Worm (Caenorhabditis elegans): ENCODE data around the gene scl-15.

The scl-15 gene

DNA sequence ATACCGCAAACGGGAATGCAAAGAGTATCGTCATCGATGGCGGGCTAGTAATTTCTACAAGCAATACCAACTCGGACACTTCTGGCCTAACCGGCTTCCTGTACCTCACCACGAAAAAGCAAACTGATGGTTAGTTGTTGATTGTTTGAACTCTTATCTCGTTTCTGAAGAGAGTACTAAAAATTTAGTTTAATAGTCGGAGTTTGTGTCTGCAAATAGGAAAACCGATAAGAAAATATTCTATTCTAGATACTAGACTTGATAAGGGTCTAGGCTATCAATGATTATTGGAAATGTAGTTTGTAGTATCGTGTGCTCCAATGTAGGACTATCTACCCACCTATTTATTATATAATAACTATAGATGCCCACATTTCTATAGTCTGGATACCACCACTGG lies 34.4 kb upstream of the scl-15 start:
- TF ChIP-seq fkh-2 (tag; optimal IDR thresholded peaks at IDR 0.05) (no peak), pha-4 (tag; optimal IDR thresholded peaks at IDR 0.05) (no peak), elt-3 (tag; optimal IDR thresholded peaks at IDR 0.05) (no peak), daf-12 (tag; optimal IDR thresholded peaks at IDR 0.05) (no peak), elt-2 (tag; optimal IDR thresholded peaks at IDR 0.05) (peak; percentile 91), ceh-28 (tag; optimal IDR thresholded peaks at IDR 0.05) (no peak)

DNA sequence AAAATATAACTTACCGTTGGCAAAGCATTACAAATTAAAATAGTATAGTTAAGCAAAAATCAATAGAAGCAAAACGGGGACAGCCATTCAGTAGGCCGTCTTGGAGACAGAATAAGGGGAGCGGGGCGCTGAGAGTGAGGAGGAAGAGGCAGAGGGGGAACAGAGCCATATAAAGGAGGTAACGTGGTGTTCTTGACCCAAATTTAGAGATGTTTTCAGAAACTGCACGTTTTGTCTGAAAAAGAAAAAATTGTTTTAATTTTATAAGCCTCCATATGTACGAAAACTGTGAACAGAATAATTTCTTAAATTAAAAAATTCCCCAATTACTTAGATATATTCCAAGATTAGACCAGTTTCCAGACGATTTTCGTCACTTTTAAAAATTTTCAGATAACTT lies 29.0 kb upstream of the scl-15 start, which contains the start of gene F39E9.6:
Gene F39E9.6 (minus strand): TSS at position 101 of the 400 bp plus-strand sequence.
- TF ChIP-seq unc-62 (GFP tag; optimal IDR thresholded peaks at IDR 0.05) = no peak
- no peak for TF ChIP-seq lin-39 (tag; optimal IDR thresholded peaks at IDR 0.05)
- TF ChIP-seq mml-1 (tag; optimal IDR thresholded peaks at IDR 0.05) = no peak
- no peak for TF ChIP-seq nfya-1 (tag; optimal IDR thresholded peaks at IDR 0.05; ENCODE audit: insufficient read depth)
- TF ChIP-seq ceh-9 (tag; optimal IDR thresholded peaks at IDR 0.05) = no peak
- TF ChIP-seq snpc-4 (tag; optimal IDR thresholded peaks at IDR 0.05) = no peak
- no peak for TF ChIP-seq sea-2 (GFP tag; optimal IDR thresholded peaks at IDR 0.05)
- no peak for TF ChIP-seq nhr-67 (tag; optimal IDR thresholded peaks at IDR 0.05)
- no peak for TF ChIP-seq fkh-10 (GFP tag; optimal IDR thresholded peaks at IDR 0.05)
- TF ChIP-seq pqm-1 (tag; optimal IDR thresholded peaks at IDR 0.05) = no peak
- TF ChIP-seq ztf-4 (tag; optimal IDR thresholded peaks at IDR 0.05) = no peak
- TF ChIP-seq egl-5 (tag; optimal IDR thresholded peaks at IDR 0.05) = no peak
- TF ChIP-seq lin-15B (tag; optimal IDR thresholded peaks at IDR 0.05) = no peak
- no peak for TF ChIP-seq elt-1 (tag; optimal IDR thresholded peaks at IDR 0.05)

DNA sequence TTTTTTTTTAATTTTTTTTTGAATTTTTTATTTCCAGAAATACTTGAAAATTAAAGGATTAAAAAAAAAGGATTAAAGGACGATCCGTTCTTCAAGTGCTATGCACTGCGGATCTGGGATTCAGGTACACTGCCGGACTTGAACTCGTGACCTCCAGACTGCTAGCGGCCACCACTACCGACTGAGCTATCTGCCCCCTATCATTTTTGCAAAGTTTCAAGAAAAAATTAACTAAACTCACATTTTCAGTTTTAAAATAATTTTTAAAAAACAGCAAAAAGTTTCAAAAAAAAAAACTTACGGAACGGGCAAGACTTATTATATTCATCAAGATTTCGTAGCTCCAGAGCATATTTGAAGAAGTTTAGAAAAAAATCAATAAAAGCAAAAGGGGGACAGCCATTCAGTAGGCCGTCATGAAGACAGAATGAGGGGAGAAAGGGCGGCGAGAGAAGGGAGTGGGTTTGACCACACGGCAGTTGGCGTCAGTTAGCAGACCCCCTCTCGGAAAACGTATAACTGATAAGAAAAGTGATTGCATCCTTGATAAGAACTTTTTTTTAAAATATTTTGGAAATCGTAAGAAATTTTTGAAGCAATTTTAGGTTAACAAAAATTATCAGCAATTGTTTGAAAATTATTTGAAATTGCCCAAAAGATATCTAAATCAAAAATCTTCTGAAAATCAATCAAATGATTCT lies 26.6 kb upstream of the scl-15 start:
- TF ChIP-seq ZK546.5 (tag; optimal IDR thresholded peaks at IDR 0.05) (no peak), elt-2 (tag; optimal IDR thresholded peaks at IDR 0.05) (peak; percentile 46)

DNA sequence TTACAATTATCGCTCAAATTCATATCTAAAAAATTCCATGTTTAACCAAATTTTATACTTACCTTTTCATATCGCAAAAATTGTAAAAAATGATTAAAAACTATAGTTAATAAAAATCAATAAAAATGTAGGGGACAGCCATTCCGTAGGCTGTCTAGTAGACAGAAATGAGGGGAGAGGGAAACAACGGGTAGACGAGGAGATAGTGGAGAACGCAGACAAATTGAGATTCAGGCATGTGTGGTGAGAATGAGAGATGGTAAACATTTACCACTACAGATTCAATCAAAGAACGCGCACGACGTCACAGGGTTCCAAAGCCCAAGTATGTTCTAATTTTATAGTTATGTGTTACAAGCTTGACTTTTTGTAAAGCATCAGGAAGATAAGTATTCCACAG lies 19.1 kb upstream of the scl-15 start:
- TF ChIP-seq zag-1 (tag; optimal IDR thresholded peaks at IDR 0.05) (no peak), daf-12 (tag; optimal IDR thresholded peaks at IDR 0.05) (no peak), ceh-9 (tag; optimal IDR thresholded peaks at IDR 0.05) (no peak), skn-1 (tag; optimal IDR thresholded peaks at IDR 0.05) (no peak), pha-4 (tag; optimal IDR thresholded peaks at IDR 0.05) (peak; percentile 45), ceh-16 (tag; optimal IDR thresholded peaks at IDR 0.05) (no peak), nhr-28 (tag; optimal IDR thresholded peaks at IDR 0.05) (no peak), nhr-77 (tag; optimal IDR thresholded peaks at IDR 0.05) (no peak), tbx-2 (tag; optimal IDR thresholded peaks at IDR 0.05) (no peak), ceh-28 (tag; optimal IDR thresholded peaks at IDR 0.05) (peak; percentile 37), pqm-1 (tag; optimal IDR thresholded peaks at IDR 0.05) (no peak), elt-2 (tag; optimal IDR thresholded peaks at IDR 0.05) (peak; percentile 30), nhr-67 (tag; optimal IDR thresholded peaks at IDR 0.05) (no peak)

DNA sequence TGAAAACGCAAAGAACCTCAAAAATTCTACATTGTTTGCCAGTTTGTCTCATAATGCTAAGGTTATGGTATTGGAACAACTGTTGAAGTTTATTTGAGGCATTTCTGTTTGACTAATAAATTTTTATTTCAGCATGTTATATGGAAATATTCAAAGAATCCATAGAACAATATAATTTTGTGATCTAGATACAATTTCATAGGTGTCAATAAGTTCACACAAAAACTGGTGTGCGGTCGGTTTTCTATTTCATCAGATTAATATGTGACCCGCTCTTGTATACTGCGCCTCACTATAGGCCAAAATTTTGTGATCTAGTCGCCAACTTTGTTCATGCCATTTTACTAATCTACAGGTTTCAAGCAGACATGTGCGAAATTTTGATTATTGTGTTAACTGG lies 15.0 kb upstream of the scl-15 start, which contains the start of gene btb-22:
Gene btb-22 (plus strand): TSS at position 301 of the 400 bp plus-strand sequence.
- TF ChIP-seq sea-2 (GFP tag; optimal IDR thresholded peaks at IDR 0.05) = no peak
- TF ChIP-seq elt-1 (tag; optimal IDR thresholded peaks at IDR 0.05) = no peak
- TF ChIP-seq nhr-76 (tag; optimal IDR thresholded peaks at IDR 0.05) = no peak
- no peak for TF ChIP-seq mml-1 (tag; optimal IDR thresholded peaks at IDR 0.05)
- TF ChIP-seq fkh-10 (GFP tag; optimal IDR thresholded peaks at IDR 0.05) = no peak
- no peak for TF ChIP-seq ceh-28 (tag; optimal IDR thresholded peaks at IDR 0.05)
- TF ChIP-seq jun-1 (tag; optimal IDR thresholded peaks at IDR 0.05) = no peak
- TF ChIP-seq daf-12 (tag; optimal IDR thresholded peaks at IDR 0.05) = no peak
- no peak for TF ChIP-seq lsy-12 (tag; optimal IDR thresholded peaks at IDR 0.05)
- TF ChIP-seq aly-2 (tag; optimal IDR thresholded peaks at IDR 0.05) = no peak

DNA sequence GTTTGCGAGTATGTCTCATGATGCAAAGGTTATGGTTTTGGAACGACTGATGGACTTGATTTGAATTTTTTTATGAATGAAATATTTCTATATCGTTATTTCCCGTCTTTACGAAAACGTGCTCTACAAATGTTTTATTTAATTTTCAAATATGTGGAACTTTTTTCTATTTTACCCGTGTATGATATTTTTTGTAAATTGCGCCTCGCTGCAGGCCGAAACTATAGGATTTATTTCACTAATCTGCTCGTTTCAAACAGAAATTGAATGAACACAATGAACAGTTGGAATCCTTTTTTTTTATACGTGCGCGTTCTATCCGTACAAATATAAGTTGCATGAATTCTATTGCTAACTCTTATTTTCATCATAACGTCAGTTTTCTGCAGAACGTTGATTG lies 13.5 kb upstream of the scl-15 start, which contains the start of gene btb-18:
Gene btb-18 (plus strand): TSS at position 301 of the 400 bp plus-strand sequence.
- no peak for TF ChIP-seq ceh-82 (tag; optimal IDR thresholded peaks at IDR 0.05)
- TF ChIP-seq elt-2 (tag; optimal IDR thresholded peaks at IDR 0.05) = no peak
- TF ChIP-seq zag-1 (tag; optimal IDR thresholded peaks at IDR 0.05) = no peak
- TF ChIP-seq eor-1 (tag; optimal IDR thresholded peaks at IDR 0.05) = no peak
- TF ChIP-seq ceh-16 (tag; optimal IDR thresholded peaks at IDR 0.05) = no peak
- no peak for TF ChIP-seq lin-15B (tag; optimal IDR thresholded peaks at IDR 0.05)

Data from whole organism, L3 larva.